Fruit fly (Drosophila melanogaster): Measurements from ENCODE around the gene drm.

DNA sequence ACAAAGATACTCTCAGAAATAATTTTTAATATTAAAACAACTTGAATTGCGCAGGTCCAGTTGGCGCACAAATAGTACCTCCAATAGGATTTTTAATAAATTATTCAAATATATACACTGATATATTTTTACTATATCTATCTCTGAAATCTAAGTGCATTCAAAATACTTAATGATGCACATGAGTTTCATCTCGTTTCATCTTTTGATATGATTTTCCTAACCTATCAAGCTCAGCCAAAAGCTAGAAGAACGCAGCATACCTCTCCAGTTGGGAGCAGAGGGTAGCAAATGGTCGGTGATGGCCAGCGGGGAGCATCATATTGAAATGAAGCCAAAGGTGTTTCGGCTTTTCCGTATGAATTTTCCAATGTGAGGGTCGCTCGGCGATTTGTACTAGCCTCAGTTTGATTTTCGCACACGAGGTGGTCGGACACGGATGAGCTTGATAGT is 14.3 kb upstream of the drm start, which contains the start of gene CG8852:
- TF ChIP-seq Pif1B (GFP tag; optimal IDR thresholded peaks at IDR 0.05) (no peak), D1 (tag; optimal IDR thresholded peaks at IDR 0.05) (no peak), CG13204 (GFP tag; optimal IDR thresholded peaks at IDR 0.05) (no peak), CG8159 (tag; optimal IDR thresholded peaks at IDR 0.05) (no peak)
